Fruit fly (Drosophila melanogaster): ENCODE results near the gene CG17378.
A peak's percentile ranks its signal among the peaks of the same experiment; 100 is the strongest.

Gene CG17378

dm6 chr2L:6819230-6820049 is 45.6 kb downstream of the CG17378 start (continued):
- TF ChIP-seq esg (GFP tag; conservative IDR thresholded peaks at IDR 0.05) (no peak; the same call in 1 of the 2 replicates), zen2 (GFP tag; IDR thresholded peaks at IDR 0.05; ENCODE audit: partially characterized antibody) (no peak), CG7786 (GFP tag; optimal IDR thresholded peaks at IDR 0.05) (no peak), CG9437 (GFP tag; optimal IDR thresholded peaks at IDR 0.05) (peak; percentile 6), CG6791 (GFP tag; IDR thresholded peaks at IDR 0.05; ENCODE audit: partially characterized antibody) (no peak), tin (GFP tag; optimal IDR thresholded peaks at IDR 0.05) (no peak), pnt (GFP tag; optimal IDR thresholded peaks at IDR 0.05) (peak; percentile 27), CG13894 (tag; optimal IDR thresholded peaks at IDR 0.05) (peak; percentile 4), CG8290 (GFP tag; optimal IDR thresholded peaks at IDR 0.05) (no peak), CG8290 (tag; optimal IDR thresholded peaks at IDR 0.05) (no peak), CG32532 (GFP tag; IDR thresholded peaks at IDR 0.05) (no peak), chn (GFP tag; optimal IDR thresholded peaks at IDR 0.05) (peak; percentile 16), lilli (GFP tag; optimal IDR thresholded peaks at IDR 0.05) (peak; percentile 38), CG11504 (tag; optimal IDR thresholded peaks at IDR 0.05) (peak; percentile 55), B-H2 (GFP tag; optimal IDR thresholded peaks at IDR 0.05) (no peak), Lhr (GFP tag; optimal IDR thresholded peaks at IDR 0.05) (no peak), CG18262 (tag; optimal IDR thresholded peaks at IDR 0.05) (peak; percentile 69), Gug (GFP tag; IDR thresholded peaks at IDR 0.05) (no peak; the same call in 3 of the 4 replicates), Dek (tag; optimal IDR thresholded peaks at IDR 0.05) (no peak), CG10654 (GFP tag; optimal IDR thresholded peaks at IDR 0.05) (no peak), nerfin-1 (tag; optimal IDR thresholded peaks at IDR 0.05) (no peak), Hr51 (GFP tag; optimal IDR thresholded peaks at IDR 0.05) (peak in 1 of 2 experiments; percentile 43), CG42726 (GFP tag; IDR thresholded peaks at IDR 0.05; ENCODE audit: partially characterized antibody) (no peak), Camta (GFP tag; optimal IDR thresholded peaks at IDR 0.05) (no peak), peb (GFP tag; IDR thresholded peaks at IDR 0.05) (no peak), CG43689 (GFP tag; IDR thresholded peaks at IDR 0.05) (no peak), prd (optimal IDR thresholded peaks at IDR 0.05) (no peak), prd (GFP tag; IDR thresholded peaks at IDR 0.05) (peak; percentile 42; the same call in 1 of the 3 replicates), Doc2 (GFP tag; IDR thresholded peaks at IDR 0.05) (no peak), CG1792 (GFP tag; optimal IDR thresholded peaks at IDR 0.05) (no peak), Meics (GFP tag; optimal IDR thresholded peaks at IDR 0.05) (peak; percentile 35), hb (GFP tag; IDR thresholded peaks at IDR 0.05; ENCODE audit: partially characterized antibody) (no peak), sob (GFP tag; IDR thresholded peaks at IDR 0.05) (no peak; the same call in 1 of the 2 replicates), trh (GFP tag; optimal IDR thresholded peaks at IDR 0.05) (no peak), Fer3 (tag; optimal IDR thresholded peaks at IDR 0.05) (no peak), Abd-B (GFP tag; optimal IDR thresholded peaks at IDR 0.05) (no peak), ERR (GFP tag; optimal IDR thresholded peaks at IDR 0.05) (no peak), CG3995 (GFP tag; optimal IDR thresholded peaks at IDR 0.05) (no peak), CG2129 (GFP tag; IDR thresholded peaks at IDR 0.05; ENCODE audit: partially characterized antibody) (no peak), Hmr (GFP tag; optimal IDR thresholded peaks at IDR 0.05) (no peak), CG6254 (GFP tag; optimal IDR thresholded peaks at IDR 0.05) (peak; percentile 37), Tbp (GFP tag; optimal IDR thresholded peaks at IDR 0.05) (no peak), CG5953 (GFP tag; IDR thresholded peaks at IDR 0.05) (no peak), CG10565 (GFP tag; optimal IDR thresholded peaks at IDR 0.05) (no peak), CG12219 (GFP tag; optimal IDR thresholded peaks at IDR 0.05) (no peak), cad (GFP tag; optimal IDR thresholded peaks at IDR 0.05) (no peak), HHEX (GFP tag; optimal IDR thresholded peaks at IDR 0.05) (no peak), CG10543 (GFP tag; optimal IDR thresholded peaks at IDR 0.05) (no peak), Dfd (GFP tag; optimal IDR thresholded peaks at IDR 0.05) (no peak)
